Fruit fly (Drosophila melanogaster): ENCODE data around the gene CG42404.

DNA sequence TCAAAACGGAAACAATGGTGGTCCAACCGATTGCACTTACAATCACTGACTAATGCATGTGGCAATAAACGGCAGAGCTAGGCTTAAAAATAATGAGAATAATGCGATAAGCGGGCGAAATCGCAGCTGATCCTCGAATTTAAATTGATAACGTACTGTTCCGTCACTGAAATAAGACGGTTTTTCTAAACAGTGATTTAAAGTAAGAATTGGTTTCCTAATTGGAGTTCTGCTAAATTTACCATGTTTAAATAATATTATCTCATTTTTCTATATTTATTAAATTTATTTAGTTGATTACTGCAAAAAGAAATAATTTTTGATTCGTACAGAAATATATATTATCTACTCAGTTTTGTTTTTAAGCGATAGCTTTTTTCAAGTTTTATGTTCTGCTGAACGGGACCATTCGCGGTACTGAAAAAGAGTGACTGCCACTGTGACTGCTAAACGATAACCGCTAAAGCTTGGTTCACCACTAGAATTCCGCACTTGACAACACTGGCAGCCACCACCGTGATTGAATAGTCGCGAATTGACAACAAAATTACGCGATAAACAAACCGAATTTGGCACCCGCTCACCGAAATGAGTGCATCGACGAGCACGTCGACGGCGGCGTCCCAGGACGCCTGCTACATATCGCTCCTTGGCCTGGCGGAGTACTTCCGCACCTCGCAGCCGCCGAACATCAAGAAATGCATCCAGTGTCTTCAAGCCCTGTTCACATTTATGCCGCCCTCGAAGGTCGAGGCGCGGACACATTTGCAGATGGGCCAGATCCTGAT, 41.0 kb upstream of the CG42404 start, which contains the start of the genes Spn88Eb and Mau2:
- no peak for TF ChIP-seq CG10348 (GFP tag; IDR thresholded peaks at IDR 0.05)
- no peak; the same call in 1 of the 2 replicates for TF ChIP-seq CG12605 (GFP tag; IDR thresholded peaks at IDR 0.05)
- no peak for TF ChIP-seq D1 (tag; optimal IDR thresholded peaks at IDR 0.05)
- TF ChIP-seq CG14655 (GFP tag; optimal IDR thresholded peaks at IDR 0.05) = no peak
